Fruit fly (Drosophila melanogaster) whole organism, pupa: ENCODE measurements around the gene Lint-1.

ENCODE experiments used
- CG13204 ChIP-seq: fragments of 200-800 bp; sonication (Bioruptor generic); optimal IDR thresholded peaks from 2 replicates; lab custom pipeline; 2018; ENCODE audit warnings: missing biosample characterization, mild to moderate bottlenecking, missing genetic modification characterization, moderate library complexity
- CG15710 ChIP-seq: fragments of 200-800 bp; sonication (Bioruptor generic); optimal IDR thresholded peaks from 2 replicates; lab custom pipeline; 2018; ENCODE audit warnings: missing biosample characterization, mild to moderate bottlenecking, missing genetic modification characterization, moderate library complexity
- CG17806 ChIP-seq: fragments of 200-800 bp; sonication (Bioruptor generic); optimal IDR thresholded peaks from 2 replicates; lab custom pipeline; 2018; ENCODE audit warnings: missing biosample characterization, mild to moderate bottlenecking, missing genetic modification characterization, moderate library complexity
- CG8159 ChIP-seq: fragments of 200-800 bp; sonication (Bioruptor generic); optimal IDR thresholded peaks from 3 replicates; lab custom pipeline; 2018; ENCODE audit warnings: missing biosample characterization, mild to moderate bottlenecking, missing genetic modification characterization, moderate library complexity
- EcR ChIP-seq: fragments of 200-800 bp; sonication (Bioruptor generic); optimal IDR thresholded peaks from 3 replicates; lab custom pipeline; 2019; ENCODE audit warnings: missing biosample characterization, missing genetic modification characterization, mild to moderate bottlenecking, moderate library complexity, missing genetic modification reagents
- Pif1A ChIP-seq: fragments of 200-800 bp; sonication (Bioruptor generic); optimal IDR thresholded peaks from 3 replicates; lab custom pipeline; 2016; ENCODE audit warnings: missing biosample characterization, missing genetic modification characterization
- Pif1B ChIP-seq: fragments of 200-800 bp; sonication (Bioruptor generic); optimal IDR thresholded peaks from 3 replicates; lab custom pipeline; 2016; ENCODE audit warnings: missing biosample characterization, missing genetic modification characterization

dm6 chrX:11123561-11123960 lies 25.6 kb upstream of the Lint-1 start:
- TF ChIP-seq EcR (GFP tag; lab: Kevin White, UChicago), result no peak
- TF ChIP-seq CG8159 (tag; lab: Kevin White, UChicago), result no peak
- no peak for TF ChIP-seq Pif1A (GFP tag; lab: Kevin White, UChicago)
- no peak for TF ChIP-seq Pif1B (GFP tag; lab: Kevin White, UChicago)
- no peak for TF ChIP-seq CG17806 (tag; lab: Kevin White, UChicago)
- TF ChIP-seq CG13204 (GFP tag; lab: Kevin White, UChicago), result no peak
- peak; percentile 50 for TF ChIP-seq CG15710 (tag; lab: Kevin White, UChicago)
